Worm (Caenorhabditis elegans) whole organism, L3 larva: ENCODE measurements around the gene Y52D5A.2.
"Not testable (repeated sequence)": the region's sequence is repeated elsewhere in the genome, so short reads cannot be mapped to it uniquely, and the experiment has no call there.

Experiments used
- R02D3.7 ChIP-seq: fragments of 150-350 bp; optimal IDR thresholded peaks from 2 replicates; lab custom pipeline; 2014; ENCODE audit warnings: missing biosample characterization, missing genetic modification characterization
- ZK546.5 ChIP-seq: sonication (generic microtip); optimal IDR thresholded peaks from 2 replicates; lab custom pipeline; 2017; ENCODE audit warnings: missing biosample characterization, missing genetic modification characterization
- aly-2 ChIP-seq: fragments of 150-350 bp; optimal IDR thresholded peaks from 2 replicates; lab custom pipeline; 2014; ENCODE audit warnings: missing biosample characterization, missing genetic modification characterization
- ama-1 ChIP-seq: fragments of 150-350 bp; optimal IDR thresholded peaks from 2 replicates; lab custom pipeline; 2018
- ceh-16 ChIP-seq: sonication (generic microtip); optimal IDR thresholded peaks from 2 replicates; lab custom pipeline; 2017; ENCODE audit warnings: missing biosample characterization, missing genetic modification characterization
- ceh-28 ChIP-seq: fragments of 150-350 bp; optimal IDR thresholded peaks from 2 replicates; lab custom pipeline; 2014; ENCODE audit warnings: missing biosample characterization, missing genetic modification reagents, missing genetic modification characterization
- ceh-82 ChIP-seq: fragments of 150-350 bp; optimal IDR thresholded peaks from 2 replicates; lab custom pipeline; 2014; ENCODE audit warnings: missing biosample characterization, missing genetic modification characterization
- ceh-9 ChIP-seq: sonication (generic microtip); optimal IDR thresholded peaks from 2 replicates; lab custom pipeline; 2018; ENCODE audit warnings: missing biosample characterization, missing genetic modification characterization
- egl-27 ChIP-seq: sonication (generic microtip); optimal IDR thresholded peaks from 4 replicates; lab custom pipeline; 2017; ENCODE audit warnings: missing biosample characterization, missing genetic modification reagents, missing genetic modification characterization
- egl-5 ChIP-seq: fragments of 150-350 bp; optimal IDR thresholded peaks from 2 replicates; lab custom pipeline; 2017; ENCODE audit warnings: missing biosample characterization, missing genetic modification reagents, missing genetic modification characterization, inconsistent platforms
- elt-1 ChIP-seq: fragments of 150-350 bp; optimal IDR thresholded peaks from 2 replicates; lab custom pipeline; 2014; ENCODE audit warnings: missing biosample characterization, missing genetic modification characterization
- elt-2 ChIP-seq: sonication (generic microtip); optimal IDR thresholded peaks from 2 replicates; lab custom pipeline; 2016; ENCODE audit warnings: missing genetic modification reagents, mild to moderate bottlenecking, missing genetic modification characterization, missing compliant biosample characterization
- elt-3 ChIP-seq, 3 experiments: fragments of 150-350 bp in 1 of 3; sonication (generic microtip) in 2 of 3; optimal IDR thresholded peaks; 2 replicates in 2 of 3; 4 replicates in 1 of 3; lab custom pipeline; 2014 to 2017; ENCODE audit warnings: missing biosample characterization in 3 of 3, missing genetic modification characterization in 3 of 3
- eor-1 ChIP-seq, 2 experiments: fragments of 150-350 bp; optimal IDR thresholded peaks; 2 replicates each; lab custom pipeline; 2014 to 2018; ENCODE audit warnings: missing biosample characterization in 2 of 2, missing genetic modification characterization in 2 of 2
- fkh-10 ChIP-seq: sonication (generic microtip); optimal IDR thresholded peaks from 2 replicates; lab custom pipeline; 2017; ENCODE audit warnings: missing biosample characterization, missing genetic modification reagents, missing genetic modification characterization
- fkh-2 ChIP-seq: fragments of 150-350 bp; optimal IDR thresholded peaks from 2 replicates; lab custom pipeline; 2014; ENCODE audit warnings: missing biosample characterization, missing genetic modification reagents, missing genetic modification characterization
- jun-1 ChIP-seq: fragments of 150-350 bp; optimal IDR thresholded peaks from 2 replicates; lab custom pipeline; 2014; ENCODE audit warnings: missing biosample characterization, missing genetic modification reagents, missing genetic modification characterization
- lin-15B ChIP-seq: fragments of 150-350 bp; optimal IDR thresholded peaks from 2 replicates; lab custom pipeline; 2014; ENCODE audit warnings: missing biosample characterization, missing genetic modification characterization
- lin-39 ChIP-seq: fragments of 150-350 bp; optimal IDR thresholded peaks from 2 replicates; lab custom pipeline; 2018; ENCODE audit warnings: missing biosample characterization, missing genetic modification reagents, missing genetic modification characterization
- lsy-12 ChIP-seq: sonication (generic microtip); optimal IDR thresholded peaks from 2 replicates; lab custom pipeline; 2016; ENCODE audit warnings: mild to moderate bottlenecking, missing genetic modification characterization, missing compliant biosample characterization
- mml-1 ChIP-seq: fragments of 150-350 bp; sonication (generic microtip); optimal IDR thresholded peaks from 3 replicates; lab custom pipeline; 2014; ENCODE audit warnings: missing biosample characterization, missing genetic modification characterization
- nfya-1 ChIP-seq: sonication (generic microtip); optimal IDR thresholded peaks from 2 replicates; lab custom pipeline; 2017; ENCODE audit warnings: missing genetic modification characterization, mild to moderate bottlenecking, missing compliant biosample characterization, antibody characterized with exemption, moderate library complexity; ENCODE audit not compliant: insufficient read depth
- nhr-11 ChIP-seq: fragments of 150-350 bp; optimal IDR thresholded peaks from 2 replicates; lab custom pipeline; 2014; ENCODE audit warnings: missing biosample characterization, missing genetic modification characterization
- nhr-12 ChIP-seq: fragments of 150-350 bp; optimal IDR thresholded peaks from 2 replicates; lab custom pipeline; 2014; ENCODE audit warnings: missing biosample characterization, missing genetic modification characterization
- nhr-23 ChIP-seq: fragments of 150-350 bp; optimal IDR thresholded peaks from 2 replicates; lab custom pipeline; 2014; ENCODE audit warnings: missing biosample characterization, missing genetic modification reagents, missing genetic modification characterization
- nhr-25 ChIP-seq: sonication (generic microtip); optimal IDR thresholded peaks from 2 replicates; lab custom pipeline; 2017; ENCODE audit warnings: missing biosample characterization, missing genetic modification characterization
- nhr-28 ChIP-seq: fragments of 150-350 bp; optimal IDR thresholded peaks from 2 replicates; lab custom pipeline; 2014; ENCODE audit warnings: missing biosample characterization, missing genetic modification characterization
- nhr-43 ChIP-seq: sonication (generic microtip); optimal IDR thresholded peaks from 2 replicates; lab custom pipeline; 2016; ENCODE audit warnings: mild to moderate bottlenecking, missing genetic modification characterization, missing compliant biosample characterization; ENCODE audit not compliant: poor library complexity, severe bottlenecking
- nhr-76 ChIP-seq: fragments of 150-350 bp; sonication (generic microtip); optimal IDR thresholded peaks from 5 replicates; lab custom pipeline; 2014; ENCODE audit warnings: missing biosample characterization, missing genetic modification characterization
- pha-4 ChIP-seq: fragments of 150-350 bp; optimal IDR thresholded peaks from 2 replicates; lab custom pipeline; 2014; ENCODE audit warnings: missing biosample characterization, missing genetic modification reagents, missing genetic modification characterization
- pqm-1 ChIP-seq: fragments of 150-350 bp; optimal IDR thresholded peaks from 2 replicates; lab custom pipeline; 2017; ENCODE audit warnings: missing biosample characterization, missing genetic modification characterization, inconsistent platforms
- sea-2 ChIP-seq: fragments of 150-350 bp; sonication (generic microtip); optimal IDR thresholded peaks from 4 replicates; lab custom pipeline; 2014; ENCODE audit warnings: missing biosample characterization, missing genetic modification reagents, missing genetic modification characterization
- unc-39 ChIP-seq: sonication (generic microtip); optimal IDR thresholded peaks from 4 replicates; lab custom pipeline; 2017; ENCODE audit warnings: missing biosample characterization, missing genetic modification characterization
- zag-1 ChIP-seq: fragments of 150-350 bp; optimal IDR thresholded peaks from 2 replicates; lab custom pipeline; 2014; ENCODE audit warnings: missing biosample characterization, missing genetic modification characterization
- ztf-11 ChIP-seq: fragments of 150-350 bp; optimal IDR thresholded peaks from 2 replicates; lab custom pipeline; 2014; ENCODE audit warnings: missing biosample characterization, missing genetic modification characterization

Gene Y52D5A.2

DNA sequence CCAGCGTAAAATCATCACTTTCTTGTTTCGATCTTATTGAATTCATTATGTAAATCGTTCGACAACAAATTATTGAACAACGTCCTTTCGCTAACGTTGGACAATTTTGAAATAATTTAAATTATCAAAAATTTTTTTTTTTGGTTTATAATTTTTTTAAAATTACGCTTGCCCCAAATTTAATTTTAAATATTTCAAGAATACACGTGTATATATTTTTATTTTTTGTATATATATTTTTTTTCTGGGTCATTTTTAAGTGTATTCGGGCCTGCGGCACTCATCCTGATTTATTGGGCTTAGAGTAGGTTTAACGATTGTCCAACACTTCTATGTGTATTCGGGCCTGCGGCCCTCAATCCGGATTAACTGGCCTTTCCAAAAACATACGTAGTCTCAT lies at the start of gene Y52D5A.2:
TSS of gene Y52D5A.2 (minus strand) at position 101 of the 400 bp plus-strand sequence.
- not testable (repeated sequence) for TF ChIP-seq pha-4; nhr-76 (tag; lab: Kevin White, UChicago); ceh-82 (tag; lab: Kevin White, UChicago)

DNA sequence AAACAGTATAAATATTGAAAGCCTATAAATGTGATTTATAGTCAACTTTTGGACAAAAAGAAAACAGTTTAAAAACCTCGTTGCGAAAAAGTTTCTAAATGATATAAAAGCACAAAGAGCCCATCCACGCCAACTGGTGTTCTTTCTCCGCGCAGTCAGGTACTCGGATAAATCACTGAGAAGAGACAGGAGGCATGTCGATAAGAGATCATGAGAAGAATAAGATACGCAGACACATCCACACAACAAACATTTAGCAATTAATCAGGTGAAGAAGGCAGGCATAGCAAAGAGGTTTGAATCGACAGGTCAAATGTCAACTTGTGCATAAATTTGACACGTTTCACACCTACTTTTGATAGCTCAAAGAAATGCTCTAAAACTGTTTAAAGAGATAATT lies 43.5 kb upstream of the Y52D5A.2 start:
- TF ChIP-seq lin-39 (tag; lab: Kevin White, UChicago) (peak; percentile 65), eor-1 (tag; optimal IDR thresholded peaks at IDR 0.05; lab: Kevin White, UChicago) (no peak), egl-5 (tag; lab: Kevin White, UChicago) (peak; percentile 13), ztf-11 (tag; lab: Kevin White, UChicago) (no peak), elt-2 (tag; lab: Kevin White, UChicago) (no peak), nhr-25 (no peak), ZK546.5 (no peak), nhr-23 (tag; lab: Kevin White, UChicago) (no peak), nhr-28 (tag; lab: Kevin White, UChicago) (no peak)

ce11 chrIV:5506642-5507041 lies 42.3 kb upstream of the Y52D5A.2 start:
- TF ChIP-seq lin-15B (no peak), elt-1 (tag; lab: Kevin White, UChicago) (peak; percentile 93)

- no peak for TF ChIP-seq nfya-1 (tag; lab: Kevin White, UChicago)
- no peak for TF ChIP-seq mml-1 (tag; lab: Kevin White, UChicago)
- no peak for TF ChIP-seq ceh-28
- TF ChIP-seq sea-2, result no peak
- TF ChIP-seq zag-1 (tag; lab: Kevin White, UChicago), result no peak
- TF ChIP-seq ceh-82 (tag; lab: Kevin White, UChicago), result no peak
- no peak for TF ChIP-seq nhr-11 (tag; lab: Kevin White, UChicago)
- no peak for TF ChIP-seq elt-1 (tag; lab: Kevin White, UChicago)
- no peak for TF ChIP-seq aly-2 (tag; lab: Kevin White, UChicago)
- TF ChIP-seq unc-39 (tag; lab: Kevin White, UChicago), result no peak
- no peak for TF ChIP-seq lsy-12
- no peak for TF ChIP-seq ceh-9 (tag; lab: Kevin White, UChicago)
- no peak for TF ChIP-seq pqm-1
- no peak for TF ChIP-seq fkh-2 (tag; lab: Kevin White, UChicago)
- TF ChIP-seq eor-1 (tag; optimal IDR thresholded peaks at IDR 0.05; lab: Kevin White, UChicago), result no peak
These were observed 38.3 kb upstream of the Y52D5A.2 start for ce11 chrIV:5502610-5503009.

- TF ChIP-seq ama-1 (lab: Kevin White, UChicago) (no peak), fkh-10 (GFP tag; lab: Kevin White, UChicago) (no peak), sea-2 (no peak)
- TF ChIP-seq, all 47 proteins: peak for 0
These were observed 37.1 kb upstream of the Y52D5A.2 start for ce11 chrIV:5501414-5501813.

DNA sequence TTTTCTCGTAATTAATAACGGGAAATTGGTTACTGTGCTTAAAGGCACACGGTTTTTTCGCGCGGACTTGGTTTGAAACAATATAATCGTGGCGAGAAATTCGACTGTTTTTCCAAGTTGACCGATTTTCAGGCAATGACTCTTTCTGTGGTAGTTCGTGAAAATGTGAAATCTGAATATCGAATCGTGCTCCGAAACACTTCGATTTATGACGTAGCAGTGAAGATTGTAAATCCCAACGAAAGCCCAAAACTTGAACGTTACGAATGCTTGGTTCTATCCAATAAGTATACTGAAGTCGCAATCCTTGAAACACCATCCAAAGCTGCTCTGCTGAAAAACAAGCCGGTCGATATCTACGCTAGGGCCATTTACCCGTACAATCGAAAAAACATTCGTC lies 29.8 kb upstream of the Y52D5A.2 start:
- no peak for TF ChIP-seq pha-4
- TF ChIP-seq lsy-12, result no peak
- TF ChIP-seq egl-27 (tag; lab: Kevin White, UChicago), result no peak
- TF ChIP-seq nhr-43 (tag; lab: Kevin White, UChicago), result no peak
- TF ChIP-seq R02D3.7 (tag; lab: Kevin White, UChicago), result no peak
- TF ChIP-seq jun-1 (tag; lab: Kevin White, UChicago), result no peak
- no peak for TF ChIP-seq elt-1 (tag; lab: Kevin White, UChicago)
- TF ChIP-seq aly-2 (tag; lab: Kevin White, UChicago), result no peak
- no peak for TF ChIP-seq ztf-11 (tag; lab: Kevin White, UChicago)
- no peak for TF ChIP-seq lin-15B
- TF ChIP-seq nhr-12 (tag; lab: Kevin White, UChicago), result no peak
- no peak for TF ChIP-seq elt-3 (tag; optimal IDR thresholded peaks at IDR 0.05; lab: Kevin White, UChicago)
- no peak for TF ChIP-seq ceh-16 (tag; lab: Kevin White, UChicago)
- TF ChIP-seq nfya-1 (tag; lab: Kevin White, UChicago), result no peak
